Worm (Caenorhabditis elegans) whole organism, L4/young adult: Measurements from ENCODE around the gene F53B1.3.

ENCODE experiments used
- W03F9.2 ChIP-seq: fragments of 150-350 bp; optimal IDR thresholded peaks from 2 replicates; lab custom pipeline; 2014; ENCODE audit warnings: missing biosample characterization, missing genetic modification characterization
- dao-5 ChIP-seq: sonication (generic microtip); optimal IDR thresholded peaks from 2 replicates; lab custom pipeline; 2016; ENCODE audit warnings: missing genotype, missing genetic modification characterization, moderate library complexity, missing compliant biosample characterization

DNA sequence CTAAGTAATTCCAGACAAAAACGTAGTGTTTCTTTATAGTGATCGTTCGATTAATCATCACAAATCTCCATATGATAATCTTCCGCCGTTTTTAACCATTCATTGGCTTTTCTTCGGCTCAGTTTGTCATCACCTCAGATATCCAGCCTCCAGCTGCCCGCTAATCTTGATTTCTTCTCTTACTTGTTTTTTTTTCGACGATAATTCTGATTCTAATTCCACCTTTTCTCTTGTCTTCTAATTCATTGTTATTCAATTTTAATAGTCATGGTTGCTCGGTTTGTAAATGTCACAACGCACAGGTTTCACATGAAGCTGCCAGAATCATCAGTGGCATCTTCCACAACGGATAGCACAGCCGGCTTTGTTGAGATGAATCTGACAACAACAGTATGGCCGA, 25.9 kb upstream of the F53B1.3 start, which contains the start of gene F49H12.4:
- no peak for TF ChIP-seq dao-5
- no peak for TF ChIP-seq W03F9.2 (tag; lab: Kevin White, UChicago)
